Fruit fly (Drosophila melanogaster) whole organism, embryonic: ENCODE measurements around the gene spidey.

Experiments
- Bgb ChIP-seq: fragments of 200-800 bp; sonication (Bioruptor generic); IDR thresholded peaks from 2 replicates; pipeline ENCODE4 v1.3.6; 2022; ENCODE audit warnings: missing biosample characterization, missing genetic modification characterization; ENCODE audit not compliant: partially characterized antibody
- CG12219 ChIP-seq: fragments of 200-800 bp; sonication (Bioruptor generic); optimal IDR thresholded peaks from 3 replicates; lab custom pipeline; 2018; ENCODE audit warnings: missing biosample characterization, mild to moderate bottlenecking, missing genetic modification characterization
- CG12299 ChIP-seq: fragments of 200-800 bp; sonication (Bioruptor generic); optimal IDR thresholded peaks from 2 replicates; lab custom pipeline; 2018; ENCODE audit warnings: missing biosample characterization, mild to moderate bottlenecking, missing genetic modification characterization
- CG12391 ChIP-seq: fragments of 200-800 bp; sonication (Bioruptor generic); optimal IDR thresholded peaks from 3 replicates; lab custom pipeline; 2018; ENCODE audit warnings: missing biosample characterization, mild to moderate bottlenecking, missing genetic modification characterization, moderate library complexity
- CG12659 ChIP-seq: fragments of 200-800 bp; sonication (Bioruptor generic); optimal IDR thresholded peaks from 3 replicates; lab custom pipeline; 2017; ENCODE audit warnings: mild to moderate bottlenecking, missing biosample characterization, missing genetic modification reagents, missing genetic modification characterization
- CG14860 ChIP-seq: fragments of 200-800 bp; sonication (Bioruptor generic); IDR thresholded peaks from 3 replicates; pipeline ENCODE4 v1.3.6; 2022; ENCODE audit warnings: missing biosample characterization, missing genetic modification characterization; ENCODE audit not compliant: partially characterized antibody
- CG15514 ChIP-seq: fragments of 200-800 bp; sonication (Bioruptor generic); optimal IDR thresholded peaks from 3 replicates; lab custom pipeline; 2017; ENCODE audit warnings: missing biosample characterization, missing genetic modification characterization, mild to moderate bottlenecking, moderate library complexity, missing genetic modification reagents
- CG1603 ChIP-seq: fragments of 200-800 bp; sonication (Bioruptor generic); optimal IDR thresholded peaks from 2 replicates; lab custom pipeline; 2019; ENCODE audit warnings: missing biosample characterization, mild to moderate bottlenecking, missing genetic modification characterization, moderate library complexity
- CG16813 ChIP-seq: fragments of 200-800 bp; sonication (Bioruptor generic); IDR thresholded peaks from 3 replicates; pipeline ENCODE4 v1.3.6; 2022; ENCODE audit warnings: missing biosample characterization, missing genetic modification characterization; ENCODE audit not compliant: partially characterized antibody
- CG17359 ChIP-seq: fragments of 200-800 bp; sonication (Bioruptor generic); optimal IDR thresholded peaks from 3 replicates; lab custom pipeline; 2018; ENCODE audit warnings: missing biosample characterization, mild to moderate bottlenecking, missing genetic modification characterization, moderate library complexity
- CG17568 ChIP-seq: fragments of 200-800 bp; sonication (Bioruptor generic); optimal IDR thresholded peaks from 2 replicates; lab custom pipeline; 2018; ENCODE audit warnings: missing biosample characterization, mild to moderate bottlenecking, missing genetic modification characterization, moderate library complexity
- CG2116 ChIP-seq: fragments of 200-800 bp; sonication (Bioruptor generic); optimal IDR thresholded peaks from 3 replicates; lab custom pipeline; 2018; ENCODE audit warnings: missing biosample characterization, mild to moderate bottlenecking, missing genetic modification characterization
- CG2199 ChIP-seq: fragments of 200-800 bp; sonication (Bioruptor generic); IDR thresholded peaks from 3 replicates; pipeline ENCODE4 v1.3.6; 2022; ENCODE audit warnings: missing biosample characterization, missing genetic modification characterization
- CG3163 ChIP-seq: fragments of 200-800 bp; sonication (Bioruptor generic); optimal IDR thresholded peaks from 3 replicates; lab custom pipeline; 2016; ENCODE audit warnings: missing biosample characterization, missing genetic modification characterization
- CG34376 ChIP-seq: fragments of 200-800 bp; sonication (Bioruptor generic); optimal IDR thresholded peaks from 2 replicates; lab custom pipeline; 2018; ENCODE audit warnings: missing biosample characterization, mild to moderate bottlenecking, missing genetic modification characterization
- CG42726 ChIP-seq: fragments of 200-800 bp; sonication (Bioruptor generic); IDR thresholded peaks from 2 replicates; pipeline ENCODE4 v1.3.6; 2022; ENCODE audit warnings: missing biosample characterization, missing genetic modification characterization; ENCODE audit not compliant: partially characterized antibody
- CG4360 ChIP-seq: fragments of 200-800 bp; sonication (Bioruptor generic); IDR thresholded peaks from 2 replicates; pipeline ENCODE4 v1.3.6; 2022; ENCODE audit warnings: missing biosample characterization, missing genetic modification characterization
- CG43689 ChIP-seq: fragments of 200-800 bp; sonication (Bioruptor generic); IDR thresholded peaks from 2 replicates; pipeline ENCODE4 v1.3.6; 2022; ENCODE audit warnings: missing biosample characterization, missing genetic modification characterization
- CG5245 ChIP-seq: fragments of 200-800 bp; sonication (Bioruptor generic); optimal IDR thresholded peaks from 3 replicates; lab custom pipeline; 2016; ENCODE audit warnings: missing biosample characterization, missing genetic modification characterization
- CG6791 ChIP-seq: fragments of 200-800 bp; sonication (Bioruptor generic); IDR thresholded peaks from 3 replicates; pipeline ENCODE4 v1.3.6; 2022; ENCODE audit warnings: missing biosample characterization, missing genetic modification characterization; ENCODE audit not compliant: partially characterized antibody
- D19A ChIP-seq: fragments of 200-800 bp; optimal IDR thresholded peaks from 3 replicates; lab custom pipeline; 2019; ENCODE audit warnings: missing biosample characterization, mild to moderate bottlenecking, missing genetic modification characterization, moderate library complexity
- Dad ChIP-seq: fragments of 200-800 bp; sonication (Bioruptor generic); optimal IDR thresholded peaks from 3 replicates; lab custom pipeline; 2016; ENCODE audit warnings: missing biosample characterization, missing genetic modification characterization
- Doc3 ChIP-seq: fragments of 200-800 bp; sonication (Bioruptor generic); IDR thresholded peaks from 3 replicates; pipeline ENCODE4 v1.3.6; 2022; ENCODE audit warnings: missing biosample characterization, missing genetic modification characterization; ENCODE audit not compliant: partially characterized antibody
- E2f2 ChIP-seq: fragments of 200-800 bp; sonication (Bioruptor generic); IDR thresholded peaks from 2 replicates; pipeline ENCODE4 v1.3.6; 2022; ENCODE audit warnings: missing biosample characterization, missing genetic modification characterization
- ERR ChIP-seq: fragments of 200-800 bp; sonication (Bioruptor generic); optimal IDR thresholded peaks from 2 replicates; lab custom pipeline; 2016; ENCODE audit warnings: missing biosample characterization, missing genetic modification characterization
- Fer1 ChIP-seq: fragments of 200-800 bp; sonication (Bioruptor generic); optimal IDR thresholded peaks from 2 replicates; lab custom pipeline; 2017; ENCODE audit warnings: missing biosample characterization, mild to moderate bottlenecking, missing genetic modification characterization
- HLH4C ChIP-seq: fragments of 200-800 bp; sonication (Bioruptor generic); IDR thresholded peaks from 3 replicates; pipeline ENCODE4 v1.3.6; 2022; ENCODE audit warnings: missing biosample characterization, missing genetic modification characterization; ENCODE audit not compliant: partially characterized antibody
- Hmx ChIP-seq: fragments of 200-800 bp; sonication (Bioruptor generic); optimal IDR thresholded peaks from 2 replicates; lab custom pipeline; 2016; ENCODE audit warnings: missing biosample characterization, missing genetic modification characterization
- Hsf ChIP-seq: fragments of 200-800 bp; sonication (Bioruptor generic); optimal IDR thresholded peaks from 3 replicates; lab custom pipeline; 2016; ENCODE audit warnings: missing biosample characterization, missing genetic modification characterization
- MESR4 ChIP-seq: fragments of 200-800 bp; sonication (Bioruptor generic); optimal IDR thresholded peaks from 2 replicates; lab custom pipeline; 2018; ENCODE audit warnings: missing biosample characterization, mild to moderate bottlenecking, missing genetic modification characterization, moderate library complexity
- Med ChIP-seq: fragments of 200-800 bp; sonication (Bioruptor generic); peaks from one replicate; lab custom pipeline; 2016; ENCODE audit warnings: missing biosample characterization, missing genetic modification characterization, mild to moderate bottlenecking, inconsistent platforms, moderate library complexity
- Mrtf ChIP-seq: fragments of 200-800 bp; sonication (Bioruptor generic); IDR thresholded peaks from 3 replicates; pipeline ENCODE4 v1.3.6; 2022; ENCODE audit warnings: missing biosample characterization, missing genetic modification characterization
- Ssrp ChIP-seq: fragments of 200-800 bp; sonication (Bioruptor generic); optimal IDR thresholded peaks from 2 replicates; lab custom pipeline; 2018; ENCODE audit warnings: missing biosample characterization, mild to moderate bottlenecking, missing genetic modification characterization, moderate library complexity
- Stat92E ChIP-seq, 3 experiments: fragments of >200 bp in 2 of 3; fragments of 200-800 bp in 1 of 3; sonication (Bioruptor generic) in 1 of 3; optimal IDR thresholded peaks; 2 replicates each; lab custom pipeline; 2017 to 2019; ENCODE audit warnings: missing biosample characterization in 3 of 3, missing genetic modification characterization in 3 of 3, mild to moderate bottlenecking in 1 of 3, moderate library complexity in 1 of 3
- Trl ChIP-seq, 3 experiments: fragments of >200 bp in 2 of 3; fragments of 200-800 bp in 1 of 3; sonication (Bioruptor generic) in 1 of 3; optimal IDR thresholded peaks; 2 replicates in 1 of 3; 3 replicates in 2 of 3; lab custom pipeline; 2016 to 2017; ENCODE audit warnings: missing biosample characterization in 1 of 3, missing genetic modification characterization in 1 of 3
- gcm ChIP-seq: fragments of 200-800 bp; sonication (Bioruptor generic); optimal IDR thresholded peaks from 2 replicates; lab custom pipeline; 2019; ENCODE audit warnings: missing biosample characterization, mild to moderate bottlenecking, missing genetic modification characterization, moderate library complexity
- grn ChIP-seq: fragments of 200-800 bp; sonication (Bioruptor generic); optimal IDR thresholded peaks from 3 replicates; lab custom pipeline; 2017; ENCODE audit warnings: missing biosample characterization, missing genetic modification characterization
- inv ChIP-seq: fragments of 200-800 bp; sonication (Bioruptor generic); IDR thresholded peaks from 2 replicates; pipeline ENCODE4 v1.3.6; 2022; ENCODE audit warnings: missing biosample characterization, missing genetic modification characterization; ENCODE audit not compliant: partially characterized antibody
- lbe ChIP-seq: fragments of 200-800 bp; sonication (Bioruptor generic); optimal IDR thresholded peaks from 2 replicates; lab custom pipeline; 2016; ENCODE audit warnings: missing biosample characterization, mild to moderate bottlenecking, missing genetic modification characterization
- mld ChIP-seq: fragments of 200-800 bp; sonication (Bioruptor generic); IDR thresholded peaks from 3 replicates; pipeline ENCODE4 v1.3.6; 2022; ENCODE audit warnings: missing biosample characterization, missing genetic modification characterization; ENCODE audit not compliant: partially characterized antibody
- pros ChIP-seq: fragments of 200-800 bp; sonication (Bioruptor generic); optimal IDR thresholded peaks from 3 replicates; lab custom pipeline; 2019; ENCODE audit warnings: missing biosample characterization, mild to moderate bottlenecking, missing genetic modification characterization, moderate library complexity
- row ChIP-seq: fragments of 200-800 bp; sonication (Bioruptor generic); IDR thresholded peaks from 3 replicates; pipeline ENCODE4 v1.3.6; 2022; ENCODE audit warnings: missing biosample characterization, missing genetic modification characterization
- scrt ChIP-seq: fragments of 200-800 bp; sonication (Bioruptor generic); optimal IDR thresholded peaks from 2 replicates; lab custom pipeline; 2018; ENCODE audit warnings: missing biosample characterization, mild to moderate bottlenecking, missing genetic modification characterization, moderate library complexity
- sens ChIP-seq: fragments of 200-800 bp; sonication (Bioruptor generic); peaks from one replicate; lab custom pipeline; 2016; ENCODE audit warnings: missing biosample characterization, missing genetic modification characterization
- sima ChIP-seq: fragments of 200-800 bp; sonication (Bioruptor generic); optimal IDR thresholded peaks from 2 replicates; lab custom pipeline; 2016; ENCODE audit warnings: missing biosample characterization, missing genetic modification characterization
- sna ChIP-seq: fragments of 200-800 bp; sonication (Bioruptor generic); IDR thresholded peaks from 2 replicates; pipeline ENCODE4 v1.3.6; 2022; ENCODE audit warnings: missing biosample characterization, missing genetic modification characterization; ENCODE audit not compliant: partially characterized antibody
- tll ChIP-seq, 2 experiments: fragments of 200-800 bp in 1 of 2; fragments of >200 bp in 1 of 2; sonication (Bioruptor generic) in 1 of 2; optimal IDR thresholded peaks; 2 replicates each; lab custom pipeline; 2017 to 2019; ENCODE audit warnings: missing biosample characterization in 2 of 2, missing genetic modification characterization in 2 of 2, mild to moderate bottlenecking in 1 of 2, moderate library complexity in 1 of 2
- yki ChIP-seq: fragments of >200 bp; optimal IDR thresholded peaks from 3 replicates; lab custom pipeline; 2018

The spidey gene

dm6 chrX:7931028-7931549, 22.4 kb downstream of the spidey start, which contains the start of gene mahe (continued):
- TF ChIP-seq CG17568 (GFP tag; lab: Kevin White, UChicago) (peak; percentile 46), Med (peak; percentile 77), CG17359 (no peak), Stat92E (GFP tag; optimal IDR thresholded peaks at IDR 0.05; lab: Kevin White, UChicago) (no peak), sima (GFP tag; lab: Kevin White, UChicago) (no peak), HLH4C (GFP tag; lab: Robert Waterston, UW) (peak; percentile 76), CG3163 (GFP tag; lab: Kevin White, UChicago) (peak; percentile 71), mld (GFP tag; lab: Robert Waterston, UW) (peak; percentile 18; the same call in 1 of the 3 replicates), CG2199 (no peak), scrt (peak; percentile 38), CG5245 (no peak), ERR (GFP tag; lab: Kevin White, UChicago) (no peak), Dad (GFP tag; lab: Kevin White, UChicago) (no peak), inv (GFP tag; lab: Robert Waterston, UW) (peak; percentile 74), grn (no peak), MESR4 (GFP tag; lab: Kevin White, UChicago) (peak; percentile 78), lbe (GFP tag; lab: Kevin White, UChicago) (peak; percentile 44), Mrtf (no peak), row (GFP tag; lab: Robert Waterston, UW) (peak; percentile 32; the same call in 1 of the 3 replicates), Doc3 (GFP tag; lab: Robert Waterston, UW) (peak; percentile 71), Hmx (GFP tag; lab: Kevin White, UChicago) (no peak), CG12299 (no peak), Fer1 (no peak), tll (GFP tag; optimal IDR thresholded peaks at IDR 0.05; lab: Kevin White, UChicago) (peak in 1 of 2 experiments; percentile 67), Hsf (GFP tag; lab: Kevin White, UChicago) (no peak), CG42726 (GFP tag; lab: Robert Waterston, UW) (peak; percentile 75; the same call in 1 of the 2 replicates), CG14860 (GFP tag; lab: Robert Waterston, UW) (peak; percentile 72), CG43689 (GFP tag; lab: Robert Waterston, UW) (no peak), gcm (GFP tag; lab: Kevin White, UChicago) (no peak), CG16813 (GFP tag; lab: Robert Waterston, UW) (peak; percentile 80), CG6791 (GFP tag; lab: Robert Waterston, UW) (peak; percentile 91), CG12391 (tag; lab: Kevin White, UChicago) (peak; percentile 11), CG12659 (peak; percentile 49), E2f2 (GFP tag; lab: Robert Waterston, UW) (peak; percentile 86), Bgb (GFP tag; lab: Robert Waterston, UW) (peak; percentile 89), CG2116 (GFP tag; lab: Kevin White, UChicago) (peak; percentile 91), CG1603 (tag; lab: Kevin White, UChicago) (peak; percentile 29), pros (GFP tag; lab: Kevin White, UChicago) (peak; percentile 46), D19A (no peak), CG4360 (GFP tag; lab: Robert Waterston, UW) (no peak), yki (lab: Kevin White, UChicago) (peak; percentile 43), Ssrp (tag; lab: Kevin White, UChicago) (no peak), sens (GFP tag; lab: Kevin White, UChicago) (peak; percentile 56), Trl (optimal IDR thresholded peaks at IDR 0.05; lab: Kevin White, UChicago) (peak; percentile 74 to 90), Trl (GFP tag; optimal IDR thresholded peaks at IDR 0.05; lab: Kevin White, UChicago) (peak; percentile 5), CG15514 (GFP tag; lab: Kevin White, UChicago) (peak; percentile 33), CG34376 (GFP tag; lab: Kevin White, UChicago) (peak; percentile 37), CG12219 (no peak), sna (GFP tag; lab: Robert Waterston, UW) (peak; percentile 69)
